Fruit fly (Drosophila melanogaster): ENCODE measurements around the gene Rga.

Rga gene

dm6 chr3R:5624115-5624878 lies 11.4 kb upstream of the Rga start, which contains the start of the genes Dph4, Spec2 and RpL13A (continued):
- TF ChIP-seq CG17359 (tag; optimal IDR thresholded peaks at IDR 0.05), result peak; percentile 88

- TF ChIP-seq Fer1 (GFP tag; optimal IDR thresholded peaks at IDR 0.05) (peak; percentile 81), CG8478 (optimal IDR thresholded peaks at IDR 0.05) (no peak), Mes4 (GFP tag; optimal IDR thresholded peaks at IDR 0.05) (peak; percentile 69), CG11504 (tag; optimal IDR thresholded peaks at IDR 0.05) (peak; percentile 72), CG15269 (tag; optimal IDR thresholded peaks at IDR 0.05) (peak; percentile 70), CG2129 (GFP tag; IDR thresholded peaks at IDR 0.05; ENCODE audit: partially characterized antibody) (no peak), CG10565 (GFP tag; optimal IDR thresholded peaks at IDR 0.05) (no peak), Dad (GFP tag; optimal IDR thresholded peaks at IDR 0.05) (peak; percentile 63), wek (GFP tag; optimal IDR thresholded peaks at IDR 0.05) (peak; percentile 89), Optix (GFP tag; IDR thresholded peaks at IDR 0.05) (no peak), CG14710 (tag; optimal IDR thresholded peaks at IDR 0.05) (peak; percentile 79), CG2875 (GFP tag; optimal IDR thresholded peaks at IDR 0.05) (peak; percentile 91), H2.0 (GFP tag; IDR thresholded peaks at IDR 0.05) (no peak), CG15601 (tag; optimal IDR thresholded peaks at IDR 0.05) (peak; percentile 87), CG31441 (GFP tag; IDR thresholded peaks at IDR 0.05) (no peak), cato (GFP tag; optimal IDR thresholded peaks at IDR 0.05; ENCODE audit: borderline replicate concordance) (peak; percentile 54), Camta (GFP tag; optimal IDR thresholded peaks at IDR 0.05) (peak; percentile 79), Dip2 (GFP tag; IDR thresholded peaks at IDR 0.05) (no peak), her (GFP tag; optimal IDR thresholded peaks at IDR 0.05) (peak; percentile 72), knrl (GFP tag; IDR thresholded peaks at IDR 0.05; ENCODE audit: partially characterized antibody) (no peak), NfI (GFP tag; optimal IDR thresholded peaks at IDR 0.05) (peak; percentile 59), seq (GFP tag; IDR thresholded peaks at IDR 0.05) (no peak), fd96Cb (tag; optimal IDR thresholded peaks at IDR 0.05) (peak; percentile 55), z (GFP tag; IDR thresholded peaks at IDR 0.05) (no peak), esg (GFP tag; conservative IDR thresholded peaks at IDR 0.05) (no peak), fd64A (GFP tag; optimal IDR thresholded peaks at IDR 0.05) (peak; percentile 86), CG4424 (GFP tag; optimal IDR thresholded peaks at IDR 0.05) (peak; percentile 61), sens-2 (GFP tag; IDR thresholded peaks at IDR 0.05) (no peak), CG15514 (GFP tag; optimal IDR thresholded peaks at IDR 0.05) (peak; percentile 77), CG2678 (tag; optimal IDR thresholded peaks at IDR 0.05) (peak; percentile 78), Dek (tag; optimal IDR thresholded peaks at IDR 0.05) (peak; percentile 65), CG13775 (GFP tag; optimal IDR thresholded peaks at IDR 0.05) (peak; percentile 52), CG2889 (GFP tag; IDR thresholded peaks at IDR 0.05) (no peak), dati (GFP tag; IDR thresholded peaks at IDR 0.05) (no peak), Ravus (GFP tag; IDR thresholded peaks at IDR 0.05) (no peak), CG11456 (GFP tag; IDR thresholded peaks at IDR 0.05) (no peak), Meics (GFP tag; optimal IDR thresholded peaks at IDR 0.05) (peak; percentile 78), CG8359 (GFP tag; optimal IDR thresholded peaks at IDR 0.05; ENCODE audit: borderline replicate concordance) (peak; percentile 65), Mrtf (GFP tag; IDR thresholded peaks at IDR 0.05) (no peak), sisA (GFP tag; IDR thresholded peaks at IDR 0.05) (no peak), CG11247 (GFP tag; IDR thresholded peaks at IDR 0.05) (no peak), CkIIα-i1 (GFP tag; IDR thresholded peaks at IDR 0.05) (no peak), CG30403 (GFP tag; optimal IDR thresholded peaks at IDR 0.05) (peak; percentile 42), CG10462 (GFP tag; optimal IDR thresholded peaks at IDR 0.05) (peak; percentile 64), Dbx (GFP tag; IDR thresholded peaks at IDR 0.05) (no peak), jumu (GFP tag; optimal IDR thresholded peaks at IDR 0.05) (peak; percentile 41)
These were observed 10.2 kb upstream of the Rga start for dm6 chr3R:5622985-5623630.

Data from whole organism, embryonic.